Fruit fly (Drosophila melanogaster) whole organism, prepupa: Measurements from ENCODE around the gene Obp28a.

Experiments used
- CG10669 ChIP-seq: fragments of 200-800 bp; sonication (Bioruptor generic); optimal IDR thresholded peaks from 3 replicates; lab custom pipeline; 2018; ENCODE audit warnings: missing biosample characterization, mild to moderate bottlenecking, missing genetic modification characterization, moderate library complexity
- CG11762 ChIP-seq: fragments of 200-800 bp; sonication (Bioruptor generic); optimal IDR thresholded peaks from 3 replicates; lab custom pipeline; 2016; ENCODE audit warnings: missing biosample characterization, missing genetic modification characterization; ENCODE audit not compliant: insufficient read depth
- CG11902 ChIP-seq: fragments of 200-800 bp; sonication (Bioruptor generic); optimal IDR thresholded peaks from 3 replicates; lab custom pipeline; 2016; ENCODE audit warnings: missing biosample characterization, missing genetic modification characterization
- CG1621 ChIP-seq: fragments of 200-800 bp; sonication (Bioruptor generic); optimal IDR thresholded peaks from 3 replicates; lab custom pipeline; 2018; ENCODE audit warnings: missing biosample characterization, mild to moderate bottlenecking, missing genetic modification characterization
- CG16779 ChIP-seq: fragments of 200-800 bp; sonication (Bioruptor generic); optimal IDR thresholded peaks from 3 replicates; lab custom pipeline; 2017; ENCODE audit warnings: missing biosample characterization, mild to moderate bottlenecking, missing genetic modification characterization
- CG31627 ChIP-seq: fragments of 200-800 bp; sonication (Bioruptor generic); optimal IDR thresholded peaks from 3 replicates; lab custom pipeline; 2016; ENCODE audit warnings: missing biosample characterization, missing genetic modification characterization
- CG32006 ChIP-seq: fragments of 200-800 bp; sonication (Bioruptor generic); optimal IDR thresholded peaks from 3 replicates; lab custom pipeline; 2017; ENCODE audit warnings: missing biosample characterization, mild to moderate bottlenecking, missing genetic modification characterization
- CG34406 ChIP-seq: fragments of 200-800 bp; sonication (Bioruptor generic); optimal IDR thresholded peaks from 3 replicates; lab custom pipeline; 2016; ENCODE audit warnings: missing biosample characterization, missing genetic modification characterization
- CG6163 ChIP-seq: fragments of 200-800 bp; sonication (Bioruptor generic); IDR thresholded peaks from 3 replicates; pipeline ENCODE4 v1.3.6; 2022; ENCODE audit warnings: missing biosample characterization, missing genetic modification characterization
- CG6276 ChIP-seq: fragments of 200-800 bp; sonication (Bioruptor generic); optimal IDR thresholded peaks from 2 replicates; lab custom pipeline; 2017; ENCODE audit warnings: missing biosample characterization, mild to moderate bottlenecking, missing genetic modification characterization
- CG6792 ChIP-seq: fragments of 200-800 bp; sonication (Bioruptor generic); optimal IDR thresholded peaks from 3 replicates; lab custom pipeline; 2016; ENCODE audit warnings: missing biosample characterization, missing genetic modification characterization
- CG6854 ChIP-seq: fragments of 200-800 bp; sonication (Bioruptor generic); optimal IDR thresholded peaks from 2 replicates; lab custom pipeline; 2017; ENCODE audit warnings: missing biosample characterization, mild to moderate bottlenecking, missing genetic modification characterization
- CG7368 ChIP-seq: fragments of 200-800 bp; sonication (Bioruptor generic); optimal IDR thresholded peaks from 3 replicates; lab custom pipeline; 2016; ENCODE audit warnings: missing biosample characterization, missing genetic modification characterization
- CG8119 ChIP-seq: fragments of 200-800 bp; sonication (Bioruptor generic); IDR thresholded peaks from 3 replicates; pipeline ENCODE4 v1.3.6; 2022; ENCODE audit warnings: missing biosample characterization, missing genetic modification characterization
- CG8319 ChIP-seq: fragments of 200-800 bp; sonication (Bioruptor generic); optimal IDR thresholded peaks from 3 replicates; lab custom pipeline; 2016; ENCODE audit warnings: missing biosample characterization, missing genetic modification characterization
- Eip75B ChIP-seq: fragments of 200-800 bp; sonication (Bioruptor generic); optimal IDR thresholded peaks from 3 replicates; lab custom pipeline; 2016; ENCODE audit warnings: missing biosample characterization, missing genetic modification characterization
- Ets96B ChIP-seq: fragments of 200-800 bp; optimal IDR thresholded peaks from 2 replicates; lab custom pipeline; 2019; ENCODE audit warnings: missing biosample characterization, mild to moderate bottlenecking, missing genetic modification characterization, moderate library complexity
- Gug ChIP-seq: fragments of 200-800 bp; sonication (Bioruptor generic); IDR thresholded peaks from 2 replicates; pipeline ENCODE4 v1.3.6; 2022; ENCODE audit warnings: missing biosample characterization, missing genetic modification characterization
- Hr39 ChIP-seq: fragments of 200-800 bp; sonication (Bioruptor generic); optimal IDR thresholded peaks from 2 replicates; lab custom pipeline; 2016; ENCODE audit warnings: missing biosample characterization, missing genetic modification characterization
- Hr4 ChIP-seq: fragments of 200-800 bp; sonication (Bioruptor generic); optimal IDR thresholded peaks from 3 replicates; lab custom pipeline; 2016; ENCODE audit warnings: missing biosample characterization, missing genetic modification characterization
- Lpt ChIP-seq: fragments of 200-800 bp; sonication (Bioruptor generic); optimal IDR thresholded peaks from 3 replicates; lab custom pipeline; 2016; ENCODE audit warnings: missing biosample characterization, missing genetic modification characterization
- Met ChIP-seq: fragments of 200-800 bp; sonication (Bioruptor generic); optimal IDR thresholded peaks from 3 replicates; lab custom pipeline; 2016; ENCODE audit warnings: missing biosample characterization, missing genetic modification characterization
- Smox ChIP-seq: fragments of 200-800 bp; sonication (Bioruptor generic); optimal IDR thresholded peaks from 3 replicates; lab custom pipeline; 2016; ENCODE audit warnings: missing biosample characterization, missing genetic modification characterization
- Sox102F ChIP-seq: fragments of 200-800 bp; sonication (Bioruptor generic); optimal IDR thresholded peaks from 2 replicates; lab custom pipeline; 2016; ENCODE audit warnings: missing biosample characterization, mild to moderate bottlenecking, missing genetic modification characterization
- Sox14 ChIP-seq: fragments of 200-800 bp; sonication (Bioruptor generic); optimal IDR thresholded peaks from 3 replicates; lab custom pipeline; 2016; ENCODE audit warnings: missing biosample characterization, missing genetic modification characterization
- achi ChIP-seq: fragments of 200-800 bp; sonication (Bioruptor generic); optimal IDR thresholded peaks from 3 replicates; lab custom pipeline; 2016; ENCODE audit warnings: missing biosample characterization, missing genetic modification characterization
- acj6 ChIP-seq: fragments of 200-800 bp; sonication (Bioruptor generic); optimal IDR thresholded peaks from 3 replicates; lab custom pipeline; 2016; ENCODE audit warnings: missing biosample characterization, missing genetic modification characterization
- cyc ChIP-seq: fragments of 200-800 bp; sonication (Bioruptor generic); optimal IDR thresholded peaks from 3 replicates; lab custom pipeline; 2016; ENCODE audit warnings: missing biosample characterization, missing genetic modification characterization
- dac ChIP-seq: fragments of 200-800 bp; sonication (Bioruptor generic); optimal IDR thresholded peaks from 2 replicates; lab custom pipeline; 2017; ENCODE audit warnings: missing biosample characterization, mild to moderate bottlenecking, missing genetic modification characterization
- dsx ChIP-seq: fragments of 200-800 bp; optimal IDR thresholded peaks from 3 replicates; lab custom pipeline; 2019; ENCODE audit warnings: missing biosample characterization, mild to moderate bottlenecking, missing genetic modification characterization, moderate library complexity; ENCODE audit not compliant: poor library complexity, severe bottlenecking
- eg ChIP-seq: fragments of 200-800 bp; sonication (Bioruptor generic); IDR thresholded peaks from 3 replicates; pipeline ENCODE4 v1.3.6; 2022; ENCODE audit warnings: missing biosample characterization, missing genetic modification characterization
- fd59A ChIP-seq: fragments of 200-800 bp; sonication (Bioruptor generic); optimal IDR thresholded peaks from 2 replicates; lab custom pipeline; 2017; ENCODE audit warnings: missing biosample characterization, mild to moderate bottlenecking, missing genetic modification characterization, missing genetic modification reagents
- fd85E ChIP-seq: fragments of 200-800 bp; sonication (Bioruptor generic); optimal IDR thresholded peaks from 3 replicates; lab custom pipeline; 2016; ENCODE audit warnings: missing biosample characterization, missing genetic modification characterization
- fkh ChIP-seq: fragments of 200-800 bp; sonication (Bioruptor generic); optimal IDR thresholded peaks from 3 replicates; lab custom pipeline; 2017; ENCODE audit warnings: missing biosample characterization, mild to moderate bottlenecking, missing genetic modification characterization, moderate library complexity
- lz ChIP-seq: fragments of 200-800 bp; sonication (Bioruptor generic); optimal IDR thresholded peaks from 3 replicates; lab custom pipeline; 2016; ENCODE audit warnings: missing biosample characterization, missing genetic modification characterization
- pdm3 ChIP-seq: fragments of 200-800 bp; sonication (Bioruptor generic); optimal IDR thresholded peaks from 3 replicates; lab custom pipeline; 2016; ENCODE audit warnings: missing biosample characterization, missing genetic modification characterization
- salr ChIP-seq, 2 experiments: fragments of 200-800 bp; sonication (Bioruptor generic); optimal IDR thresholded peaks; 3 replicates each; lab custom pipeline; 2016 to 2018; ENCODE audit warnings: missing biosample characterization in 2 of 2, missing genetic modification characterization in 2 of 2, mild to moderate bottlenecking in 1 of 2
- spab ChIP-seq: fragments of 200-800 bp; sonication (Bioruptor generic); optimal IDR thresholded peaks from 2 replicates; lab custom pipeline; 2017; ENCODE audit warnings: missing biosample characterization, mild to moderate bottlenecking, missing genetic modification characterization, missing genetic modification reagents
- ss ChIP-seq, 2 experiments: fragments of 200-800 bp; sonication (Bioruptor generic); optimal IDR thresholded peaks; 2 replicates in 1 of 2; 3 replicates in 1 of 2; lab custom pipeline; 2017 to 2018; ENCODE audit warnings: mild to moderate bottlenecking in 2 of 2, missing biosample characterization in 2 of 2, missing genetic modification characterization in 2 of 2, moderate library complexity in 1 of 2
- svp ChIP-seq: fragments of 200-800 bp; sonication (Bioruptor generic); peaks from one replicate; lab custom pipeline; 2016; ENCODE audit warnings: missing biosample characterization, missing genetic modification characterization

Obp28a gene

dm6 chr2L:7534917-7535316 is 37.8 kb upstream of the Obp28a start (continued):
- TF ChIP-seq svp (GFP tag; lab: Kevin White, UChicago) (no peak), dsx (GFP tag; lab: Kevin White, UChicago) (no peak), achi (GFP tag; lab: Kevin White, UChicago) (peak; percentile 36), Smox (peak; percentile 62), CG6276 (no peak), CG6854 (GFP tag; lab: Kevin White, UChicago) (peak; percentile 13), CG7368 (GFP tag; lab: Kevin White, UChicago) (peak; percentile 62), Hr4 (GFP tag; lab: Kevin White, UChicago) (peak; percentile 46), acj6 (GFP tag; lab: Kevin White, UChicago) (peak; percentile 60), Met (peak; percentile 47), CG6792 (GFP tag; lab: Kevin White, UChicago) (peak; percentile 75), Sox102F (GFP tag; lab: Kevin White, UChicago) (peak; percentile 52), pdm3 (GFP tag; lab: Kevin White, UChicago) (peak; percentile 74), Lpt (no peak), fkh (no peak), fd85E (GFP tag; lab: Kevin White, UChicago) (no peak), lz (peak; percentile 89), CG10669 (GFP tag; lab: Kevin White, UChicago) (peak; percentile 68), CG31627 (GFP tag; lab: Kevin White, UChicago) (peak; percentile 91), salr (GFP tag; optimal IDR thresholded peaks at IDR 0.05; lab: Kevin White, UChicago) (peak in 1 of 2 experiments; percentile 86), CG8119 (GFP tag; lab: Robert Waterston, UW) (0 out of 3 replicates have a peak, but pooled peaks have one; percentile 32), CG6163 (GFP tag; lab: Robert Waterston, UW) (peak; percentile 80), ss (GFP tag; optimal IDR thresholded peaks at IDR 0.05; lab: Kevin White, UChicago) (peak in 1 of 2 experiments; percentile 45), CG11902 (GFP tag; lab: Kevin White, UChicago) (peak; percentile 55), CG16779 (tag; lab: Kevin White, UChicago) (no peak), Sox14 (GFP tag; lab: Kevin White, UChicago) (peak; percentile 79), spab (GFP tag; lab: Kevin White, UChicago) (peak; percentile 36), CG1621 (tag; lab: Kevin White, UChicago) (peak; percentile 45), Hr39 (GFP tag; lab: Kevin White, UChicago) (peak; percentile 85), CG34406 (peak; percentile 30)

dm6 chr2L:7534024-7534423 is 36.9 kb upstream of the Obp28a start:
- no peak for TF ChIP-seq CG8319
- TF ChIP-seq spab (GFP tag; lab: Kevin White, UChicago): no peak
- TF ChIP-seq Ets96B (tag; lab: Kevin White, UChicago): no peak
- no peak for TF ChIP-seq Gug (GFP tag; lab: Robert Waterston, UW)
- TF ChIP-seq Eip75B (GFP tag; lab: Kevin White, UChicago): no peak
- no peak for TF ChIP-seq CG34406
- no peak for TF ChIP-seq CG32006 (GFP tag; lab: Kevin White, UChicago)
- no peak for TF ChIP-seq dac
- TF ChIP-seq fd59A (GFP tag; lab: Kevin White, UChicago): no peak
- no peak for TF ChIP-seq acj6 (GFP tag; lab: Kevin White, UChicago)
- TF ChIP-seq cyc (GFP tag; lab: Kevin White, UChicago): no peak
- TF ChIP-seq eg: 0 out of 3 replicates have a peak, but pooled peaks have one; percentile 22
- 0 out of 3 replicates have a peak, but pooled peaks have one; percentile 11 for TF ChIP-seq CG6163 (GFP tag; lab: Robert Waterston, UW)
- TF ChIP-seq CG11762 (GFP tag; lab: Kevin White, UChicago): no peak
- peak; percentile 9 for TF ChIP-seq fkh
